Worm (Caenorhabditis elegans): ENCODE measurements around the gene str-43.

DNA sequence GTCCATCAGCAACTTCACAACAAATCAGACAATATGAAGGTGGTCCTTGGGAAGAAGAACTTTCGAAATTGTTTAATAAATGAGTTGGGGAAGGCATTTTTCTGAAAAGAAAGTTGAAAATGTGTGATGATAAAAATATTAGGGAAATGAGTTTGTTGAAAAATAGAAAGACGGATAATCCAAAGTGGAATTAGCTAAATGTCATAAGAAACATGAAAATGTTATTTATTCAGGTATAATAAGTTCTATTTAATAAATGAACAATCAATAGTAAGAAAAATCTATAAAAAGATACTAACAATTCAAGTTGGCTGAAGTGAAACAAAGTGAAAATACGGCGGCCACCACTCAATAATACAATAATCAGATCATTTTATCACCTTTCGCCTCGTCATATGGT is 49.7 kb downstream of the str-43 start, which contains the start of gene nhr-53:
- TF ChIP-seq attf-5 (GFP tag; optimal IDR thresholded peaks at IDR 0.05), result no peak
- no peak for TF ChIP-seq xnd-1 (tag; optimal IDR thresholded peaks at IDR 0.05)
- TF ChIP-seq snpc-4 (GFP tag; optimal IDR thresholded peaks at IDR 0.05), result no peak
- no peak for TF ChIP-seq snpc-4 (tag; optimal IDR thresholded peaks at IDR 0.05)
- TF ChIP-seq F55B11.4 (tag; optimal IDR thresholded peaks at IDR 0.05; ENCODE audit: borderline replicate concordance, insufficient read depth), result no peak
- TF ChIP-seq ztf-6 (GFP tag; IDR thresholded peaks at IDR 0.05), result no peak
- no peak for TF ChIP-seq nhr-90 (tag; optimal IDR thresholded peaks at IDR 0.05)
- no peak for TF ChIP-seq ceh-79 (tag; optimal IDR thresholded peaks at IDR 0.05)
- no peak for TF ChIP-seq nfya-1 (tag; optimal IDR thresholded peaks at IDR 0.05; ENCODE audit: borderline replicate concordance, insufficient read depth)
- TF ChIP-seq madf-6 (GFP tag; IDR thresholded peaks at IDR 0.05), result no peak
- TF ChIP-seq unc-130 (GFP tag; optimal IDR thresholded peaks at IDR 0.05), result no peak

All from whole organism, young adult.